Fruit fly (Drosophila melanogaster) S2 (cell line): ENCODE results near the gene heph.

Experiments used
- CG8478 ChIP-seq: fragments of >200 bp; optimal IDR thresholded peaks from 2 replicates; lab custom pipeline; 2018
- CTCF ChIP-seq, 2 experiments: fragments of >200 bp; optimal IDR thresholded peaks; 2 replicates each; lab custom pipeline; 2018

heph gene

dm6 chr3R:31939619-31940018 lies 75.7 kb downstream of the heph start:
- TF ChIP-seq CTCF (optimal IDR thresholded peaks at IDR 0.05; lab: Kevin White, UChicago) (no peak), CG8478 (lab: Kevin White, UChicago) (no peak)

dm6 chr3R:31937874-31938617 lies 77.3 kb downstream of the heph start:
- no peak for TF ChIP-seq CTCF (optimal IDR thresholded peaks at IDR 0.05; lab: Kevin White, UChicago)
- no peak for TF ChIP-seq CG8478 (lab: Kevin White, UChicago)

- TF ChIP-seq CG8478 (lab: Kevin White, UChicago) (no peak), CTCF (optimal IDR thresholded peaks at IDR 0.05; lab: Kevin White, UChicago) (no peak)
These were observed 78.1 kb downstream of the heph start for dm6 chr3R:31937143-31937765.

- TF ChIP-seq CTCF (optimal IDR thresholded peaks at IDR 0.05; lab: Kevin White, UChicago) (no peak), CG8478 (lab: Kevin White, UChicago) (no peak)
These were observed 79.3 kb downstream of the heph start for dm6 chr3R:31936003-31936496.

dm6 chr3R:31928439-31928838 lies 86.9 kb downstream of the heph start:
- TF ChIP-seq CTCF (optimal IDR thresholded peaks at IDR 0.05; lab: Kevin White, UChicago) (peak; percentile 43 to 63), CG8478 (lab: Kevin White, UChicago) (no peak)

dm6 chr3R:31901579-31901978 lies 113.7 kb downstream of the heph start:
- no peak for TF ChIP-seq CTCF (optimal IDR thresholded peaks at IDR 0.05; lab: Kevin White, UChicago)
- no peak for TF ChIP-seq CG8478 (lab: Kevin White, UChicago)

dm6 chr3R:31884752-31885151 lies 130.6 kb downstream of the heph start:
- TF ChIP-seq CTCF (optimal IDR thresholded peaks at IDR 0.05; lab: Kevin White, UChicago) (no peak), CG8478 (lab: Kevin White, UChicago) (no peak)

- no peak for TF ChIP-seq CTCF (optimal IDR thresholded peaks at IDR 0.05; lab: Kevin White, UChicago)
- no peak for TF ChIP-seq CG8478 (lab: Kevin White, UChicago)
These were observed 132.7 kb downstream of the heph start for dm6 chr3R:31882600-31882999.

- TF ChIP-seq CTCF (optimal IDR thresholded peaks at IDR 0.05; lab: Kevin White, UChicago) (no peak), CG8478 (lab: Kevin White, UChicago) (no peak)
These were observed 137.0 kb downstream of the heph start for dm6 chr3R:31878299-31878698.

dm6 chr3R:31872543-31872942 lies 142.8 kb downstream of the heph start:
- TF ChIP-seq CG8478 (lab: Kevin White, UChicago) (no peak), CTCF (optimal IDR thresholded peaks at IDR 0.05; lab: Kevin White, UChicago) (no peak)

dm6 chr3R:31870488-31870887 lies 144.8 kb downstream of the heph start:
- TF ChIP-seq CG8478 (lab: Kevin White, UChicago) = no peak
- TF ChIP-seq CTCF (optimal IDR thresholded peaks at IDR 0.05; lab: Kevin White, UChicago) = no peak

dm6 chr3R:31852185-31852584 lies 163.1 kb downstream of the heph start:
- no peak for TF ChIP-seq CG8478 (lab: Kevin White, UChicago)
- TF ChIP-seq CTCF (optimal IDR thresholded peaks at IDR 0.05; lab: Kevin White, UChicago) = no peak

dm6 chr3R:31826422-31826821 lies 188.9 kb downstream of the heph start:
- TF ChIP-seq CTCF (optimal IDR thresholded peaks at IDR 0.05; lab: Kevin White, UChicago) (no peak), CG8478 (lab: Kevin White, UChicago) (no peak)

dm6 chr3R:31825571-31826068 lies 189.7 kb downstream of the heph start:
- TF ChIP-seq CG8478 (lab: Kevin White, UChicago) (no peak), CTCF (optimal IDR thresholded peaks at IDR 0.05; lab: Kevin White, UChicago) (no peak)

- TF ChIP-seq CTCF (optimal IDR thresholded peaks at IDR 0.05; lab: Kevin White, UChicago) (no peak), CG8478 (lab: Kevin White, UChicago) (no peak)
These were observed 191.1 kb downstream of the heph start for dm6 chr3R:31824200-31824599.
